Fruit fly (Drosophila melanogaster): ENCODE measurements around the gene CG45067.

CG45067 gene

DNA sequence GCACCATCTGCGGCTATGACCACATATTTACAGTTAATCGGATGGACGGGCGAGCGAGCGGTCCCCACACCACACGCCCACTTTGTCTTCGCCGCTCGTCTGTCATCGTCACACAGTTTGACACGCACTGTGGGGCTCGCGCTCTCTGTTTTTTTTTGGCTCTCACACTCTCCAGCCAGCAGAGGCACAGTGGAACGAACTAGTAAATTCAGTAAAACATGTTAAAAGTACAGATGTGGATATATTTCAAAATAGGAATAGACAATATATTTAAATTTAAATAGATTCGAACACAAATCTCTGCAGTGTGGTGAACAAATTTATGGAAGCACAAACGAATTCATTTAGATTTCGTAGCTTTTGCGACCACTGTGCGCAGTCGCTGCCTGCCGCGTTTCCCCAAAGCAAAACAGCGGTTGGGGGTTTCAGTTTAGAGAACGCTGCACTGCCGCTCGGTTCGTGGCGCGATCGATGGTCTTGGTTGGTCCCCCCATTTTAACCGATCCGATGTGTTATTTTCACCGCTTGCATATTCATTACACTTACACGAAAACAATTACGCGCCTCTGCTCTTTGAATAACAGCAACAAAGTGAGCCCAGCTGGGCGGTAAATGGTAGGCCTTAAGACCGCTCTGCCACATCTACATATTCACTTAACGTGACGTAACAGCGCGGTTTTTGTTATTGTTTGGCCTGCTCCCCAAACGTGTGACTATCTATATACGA is 33.0 kb downstream of the CG45067 start (continued):
- peak; percentile 44 for TF ChIP-seq Dref (GFP tag; IDR thresholded peaks at IDR 0.05)
- TF ChIP-seq CG10543 (GFP tag; optimal IDR thresholded peaks at IDR 0.05) = peak; percentile 99
- peak; percentile 99 for TF ChIP-seq CG9932 (GFP tag; IDR thresholded peaks at IDR 0.05)
- TF ChIP-seq CG12659 (GFP tag; optimal IDR thresholded peaks at IDR 0.05) = peak; percentile 99
- peak; percentile 99 for TF ChIP-seq gcm (GFP tag; optimal IDR thresholded peaks at IDR 0.05)
- peak; percentile 98 for TF ChIP-seq CG11247 (GFP tag; IDR thresholded peaks at IDR 0.05)
- peak; percentile 92 for TF ChIP-seq crc (GFP tag; optimal IDR thresholded peaks at IDR 0.05)
- peak; percentile 98 for TF ChIP-seq sim (GFP tag; IDR thresholded peaks at IDR 0.05)
- no peak for TF ChIP-seq usp (GFP tag; optimal IDR thresholded peaks at IDR 0.05)
- peak; percentile 83 for TF ChIP-seq vnd (GFP tag; IDR thresholded peaks at IDR 0.05; ENCODE audit: partially characterized antibody)
- peak; percentile 97 for TF ChIP-seq zfh2 (GFP tag; optimal IDR thresholded peaks at IDR 0.05)
- peak; percentile 98 for TF ChIP-seq Rx (GFP tag; IDR thresholded peaks at IDR 0.05)
- TF ChIP-seq sc (optimal IDR thresholded peaks at IDR 0.05) = no peak
- TF ChIP-seq sc (GFP tag; optimal IDR thresholded peaks at IDR 0.05) = peak; percentile 97
- TF ChIP-seq CoRest (tag; optimal IDR thresholded peaks at IDR 0.05) = peak; percentile 98
- TF ChIP-seq CG1792 (GFP tag; optimal IDR thresholded peaks at IDR 0.05) = peak; percentile 90
- TF ChIP-seq CG10274 (GFP tag; optimal IDR thresholded peaks at IDR 0.05) = peak; percentile 93
- peak; percentile 99 for TF ChIP-seq Max (GFP tag; optimal IDR thresholded peaks at IDR 0.05)
- peak; percentile 55; the same call in 1 of the 3 replicates for TF ChIP-seq zen2 (GFP tag; IDR thresholded peaks at IDR 0.05; ENCODE audit: partially characterized antibody)
- TF ChIP-seq Deaf1 (tag; optimal IDR thresholded peaks at IDR 0.05) = peak; percentile 90
- peak; percentile 98 for TF ChIP-seq B-H2 (GFP tag; optimal IDR thresholded peaks at IDR 0.05)
- TF ChIP-seq gce (GFP tag; IDR thresholded peaks at IDR 0.05) = peak; percentile 97
- TF ChIP-seq CG12155 (GFP tag; optimal IDR thresholded peaks at IDR 0.05) = peak; percentile 97
- TF ChIP-seq ham (GFP tag; IDR thresholded peaks at IDR 0.05) = peak; percentile 94
- no peak for TF ChIP-seq hth (optimal IDR thresholded peaks at IDR 0.05)
- TF ChIP-seq unpg (GFP tag; optimal IDR thresholded peaks at IDR 0.05) = peak; percentile 99
- TF ChIP-seq eyg (GFP tag; optimal IDR thresholded peaks at IDR 0.05) = peak; percentile 92
- TF ChIP-seq CG30431 (GFP tag; optimal IDR thresholded peaks at IDR 0.05) = peak; percentile 97
- peak; percentile 95 for TF ChIP-seq TFAM (GFP tag; optimal IDR thresholded peaks at IDR 0.05)
- TF ChIP-seq Optix (GFP tag; IDR thresholded peaks at IDR 0.05) = peak; percentile 98
- peak; percentile 95 for TF ChIP-seq CG10267 (tag; optimal IDR thresholded peaks at IDR 0.05)
- TF ChIP-seq tll (GFP tag; optimal IDR thresholded peaks at IDR 0.05) = peak in 1 of 2 experiments; percentile 30
- TF ChIP-seq fd96Cb (tag; optimal IDR thresholded peaks at IDR 0.05) = peak; percentile 98
- peak; percentile 97 for TF ChIP-seq gcm2 (GFP tag; optimal IDR thresholded peaks at IDR 0.05)
- TF ChIP-seq CG12236 (GFP tag; optimal IDR thresholded peaks at IDR 0.05) = peak; percentile 88
- peak; percentile 73 for TF ChIP-seq Dll (GFP tag; IDR thresholded peaks at IDR 0.05; ENCODE audit: partially characterized antibody)
- TF ChIP-seq nerfin-1 (tag; optimal IDR thresholded peaks at IDR 0.05) = peak; percentile 96
- TF ChIP-seq gfzf (GFP tag; optimal IDR thresholded peaks at IDR 0.05) = peak; percentile 12
- TF ChIP-seq Asciz (GFP tag; optimal IDR thresholded peaks at IDR 0.05) = peak; percentile 99
- peak; percentile 80; the same call in 2 of the 3 replicates for TF ChIP-seq CG6791 (GFP tag; IDR thresholded peaks at IDR 0.05; ENCODE audit: partially characterized antibody)
- TF ChIP-seq Hsf (GFP tag; optimal IDR thresholded peaks at IDR 0.05) = peak; percentile 98
- peak; percentile 99 for TF ChIP-seq stc (GFP tag; IDR thresholded peaks at IDR 0.05)
- TF ChIP-seq Ets65A (GFP tag) = peak; percentile 99
- TF ChIP-seq Six4 (GFP tag; optimal IDR thresholded peaks at IDR 0.05) = peak; percentile 99
- TF ChIP-seq H2.0 (GFP tag; IDR thresholded peaks at IDR 0.05) = peak; percentile 98
- peak; percentile 97 for TF ChIP-seq CG7786 (GFP tag; optimal IDR thresholded peaks at IDR 0.05)
- peak; percentile 93 for TF ChIP-seq jigr1 (GFP tag; IDR thresholded peaks at IDR 0.05)
- TF ChIP-seq org-1 (GFP tag; optimal IDR thresholded peaks at IDR 0.05) = peak; percentile 98
- peak; percentile 98 for TF ChIP-seq CG12942 (GFP tag; optimal IDR thresholded peaks at IDR 0.05)
- TF ChIP-seq cg (GFP tag; optimal IDR thresholded peaks at IDR 0.05) = peak; percentile 72

Data from whole organism, embryonic.